Fruit fly (Drosophila melanogaster) whole organism, embryonic: ENCODE results near the gene CG13833.

ENCODE experiments used
- Ada2b ChIP-seq: fragments of 200-800 bp; sonication (Bioruptor generic); IDR thresholded peaks from 2 replicates; pipeline ENCODE4 v1.3.6; 2022; ENCODE audit warnings: missing biosample characterization, missing genetic modification characterization
- Atf3 ChIP-seq: fragments of 200-800 bp; sonication (Bioruptor generic); optimal IDR thresholded peaks from 3 replicates; lab custom pipeline; 2016; ENCODE audit warnings: missing biosample characterization, missing genetic modification characterization
- Bteb2 ChIP-seq: fragments of 200-800 bp; sonication (Bioruptor generic); optimal IDR thresholded peaks from 2 replicates; lab custom pipeline; 2016; ENCODE audit warnings: missing biosample characterization, missing genetic modification characterization
- CG11085 ChIP-seq: fragments of 200-800 bp; sonication (Bioruptor generic); IDR thresholded peaks from 2 replicates; pipeline ENCODE4 v1.3.6; 2022; ENCODE audit warnings: missing biosample characterization, missing genetic modification characterization
- CG12071 ChIP-seq: fragments of 200-800 bp; sonication (Bioruptor generic); optimal IDR thresholded peaks from 3 replicates; lab custom pipeline; 2018; ENCODE audit warnings: missing biosample characterization, mild to moderate bottlenecking, missing genetic modification characterization
- CG12236 ChIP-seq: fragments of 200-800 bp; sonication (Bioruptor generic); optimal IDR thresholded peaks from 2 replicates; lab custom pipeline; 2016; ENCODE audit warnings: missing biosample characterization, missing genetic modification characterization
- CG12744 ChIP-seq: fragments of 200-800 bp; sonication (Bioruptor generic); optimal IDR thresholded peaks from 2 replicates; lab custom pipeline; 2016; ENCODE audit warnings: missing biosample characterization, missing genetic modification characterization
- CG12942 ChIP-seq: fragments of 200-800 bp; sonication (Bioruptor generic); optimal IDR thresholded peaks from 3 replicates; lab custom pipeline; 2016; ENCODE audit warnings: missing biosample characterization, missing genetic modification characterization
- CG13775 ChIP-seq: fragments of 200-800 bp; sonication (Bioruptor generic); optimal IDR thresholded peaks from 3 replicates; lab custom pipeline; 2017; ENCODE audit warnings: missing biosample characterization, mild to moderate bottlenecking, missing genetic modification characterization
- CG14710 ChIP-seq: fragments of 200-800 bp; sonication (Bioruptor generic); optimal IDR thresholded peaks from 3 replicates; lab custom pipeline; 2019; ENCODE audit warnings: missing biosample characterization, mild to moderate bottlenecking, missing genetic modification characterization, moderate library complexity
- CG16813 ChIP-seq: fragments of 200-800 bp; sonication (Bioruptor generic); IDR thresholded peaks from 3 replicates; pipeline ENCODE4 v1.3.6; 2022; ENCODE audit warnings: missing biosample characterization, missing genetic modification characterization; ENCODE audit not compliant: partially characterized antibody
- CG16815 ChIP-seq: fragments of 200-800 bp; sonication (Bioruptor generic); optimal IDR thresholded peaks from 3 replicates; lab custom pipeline; 2017; ENCODE audit warnings: missing biosample characterization, mild to moderate bottlenecking, missing genetic modification characterization
- CG17829 ChIP-seq: fragments of 200-800 bp; optimal IDR thresholded peaks from 2 replicates; lab custom pipeline; 2019; ENCODE audit warnings: missing biosample characterization, mild to moderate bottlenecking, missing genetic modification characterization, moderate library complexity
- CG2199 ChIP-seq: fragments of 200-800 bp; sonication (Bioruptor generic); IDR thresholded peaks from 3 replicates; pipeline ENCODE4 v1.3.6; 2022; ENCODE audit warnings: missing biosample characterization, missing genetic modification characterization
- CG31224 ChIP-seq: fragments of 200-800 bp; sonication (Bioruptor generic); IDR thresholded peaks from 2 replicates; pipeline ENCODE4 v1.3.6; 2022; ENCODE audit warnings: missing biosample characterization, missing genetic modification characterization
- CG33557 ChIP-seq: fragments of 200-800 bp; sonication (Bioruptor generic); optimal IDR thresholded peaks from 2 replicates; lab custom pipeline; 2019; ENCODE audit warnings: missing biosample characterization, mild to moderate bottlenecking, missing genetic modification characterization, moderate library complexity
- CG6272 ChIP-seq: fragments of 200-800 bp; sonication (Bioruptor generic); IDR thresholded peaks from 2 replicates; pipeline ENCODE4 v1.3.6; 2022; ENCODE audit warnings: missing biosample characterization, missing genetic modification characterization
- CG7357 ChIP-seq: fragments of 200-800 bp; sonication (Bioruptor generic); IDR thresholded peaks from 3 replicates; pipeline ENCODE4 v1.3.6; 2022; ENCODE audit warnings: missing biosample characterization, missing genetic modification characterization
- CG7372 ChIP-seq: fragments of 200-800 bp; sonication (Bioruptor generic); IDR thresholded peaks from 2 replicates; pipeline ENCODE4 v1.3.6; 2022; ENCODE audit warnings: missing biosample characterization, missing genetic modification characterization
- CG7745 ChIP-seq: fragments of 200-800 bp; sonication (Bioruptor generic); optimal IDR thresholded peaks from 2 replicates; lab custom pipeline; 2018; ENCODE audit warnings: missing biosample characterization, mild to moderate bottlenecking, missing genetic modification characterization, moderate library complexity
- CG7987 ChIP-seq: fragments of 200-800 bp; sonication (Bioruptor generic); optimal IDR thresholded peaks from 2 replicates; lab custom pipeline; 2018; ENCODE audit warnings: missing biosample characterization, mild to moderate bottlenecking, missing genetic modification characterization, moderate library complexity
- CG9797 ChIP-seq: fragments of 200-800 bp; sonication (Bioruptor generic); optimal IDR thresholded peaks from 3 replicates; lab custom pipeline; 2018; ENCODE audit warnings: missing biosample characterization, mild to moderate bottlenecking, missing genetic modification characterization
- Camta ChIP-seq: fragments of 200-800 bp; sonication (Bioruptor generic); optimal IDR thresholded peaks from 2 replicates; lab custom pipeline; 2016; ENCODE audit warnings: missing biosample characterization, missing genetic modification characterization
- D19B ChIP-seq: fragments of 200-800 bp; sonication (Bioruptor generic); optimal IDR thresholded peaks from 2 replicates; lab custom pipeline; 2017; ENCODE audit warnings: missing biosample characterization, mild to moderate bottlenecking, missing genetic modification characterization
- Doc2 ChIP-seq: fragments of 200-800 bp; sonication (Bioruptor generic); IDR thresholded peaks from 2 replicates; pipeline ENCODE4 v1.3.6; 2022; ENCODE audit warnings: missing biosample characterization, missing genetic modification characterization
- Fer3 ChIP-seq: fragments of 200-800 bp; sonication (Bioruptor generic); optimal IDR thresholded peaks from 2 replicates; lab custom pipeline; 2018; ENCODE audit warnings: missing biosample characterization, mild to moderate bottlenecking, missing genetic modification characterization, moderate library complexity
- HmgZ ChIP-seq: fragments of 200-800 bp; sonication (Bioruptor generic); optimal IDR thresholded peaks from 2 replicates; lab custom pipeline; 2018; ENCODE audit warnings: missing biosample characterization, mild to moderate bottlenecking, missing genetic modification characterization
- Kr ChIP-seq: fragments of 200-800 bp; sonication (Bioruptor generic); optimal IDR thresholded peaks from 2 replicates; lab custom pipeline; 2017; ENCODE audit warnings: missing biosample characterization, mild to moderate bottlenecking, missing genetic modification characterization
- NC2α ChIP-seq: fragments of 200-800 bp; sonication (Bioruptor generic); optimal IDR thresholded peaks from 2 replicates; lab custom pipeline; 2016; ENCODE audit warnings: missing biosample characterization, missing genetic modification characterization
- NK7.1 ChIP-seq: fragments of 200-800 bp; sonication (Bioruptor generic); optimal IDR thresholded peaks from 3 replicates; lab custom pipeline; 2016; ENCODE audit warnings: missing biosample characterization, missing genetic modification characterization
- Neu2 ChIP-seq: fragments of 200-800 bp; sonication (Bioruptor generic); optimal IDR thresholded peaks from 3 replicates; lab custom pipeline; 2016; ENCODE audit warnings: missing biosample characterization, missing genetic modification characterization, borderline replicate concordance
- Nf-YA ChIP-seq: fragments of 200-800 bp; sonication (Bioruptor generic); IDR thresholded peaks from 2 replicates; pipeline ENCODE4 v1.3.6; 2022; ENCODE audit warnings: missing biosample characterization, missing genetic modification characterization
- Oli ChIP-seq: fragments of 200-800 bp; sonication (Bioruptor generic); optimal IDR thresholded peaks from 2 replicates; lab custom pipeline; 2018; ENCODE audit warnings: missing biosample characterization, mild to moderate bottlenecking, missing genetic modification characterization, moderate library complexity
- Six4 ChIP-seq: fragments of 200-800 bp; sonication (Bioruptor generic); optimal IDR thresholded peaks from 2 replicates; lab custom pipeline; 2016; ENCODE audit warnings: missing biosample characterization, missing genetic modification characterization
- Tbp ChIP-seq: fragments of >200 bp; optimal IDR thresholded peaks from 2 replicates; lab custom pipeline; 2018; ENCODE audit warnings: missing biosample characterization, missing genetic modification characterization
- bcd ChIP-seq: fragments of 200-800 bp; sonication (Bioruptor generic); optimal IDR thresholded peaks from 2 replicates; lab custom pipeline; 2017; ENCODE audit warnings: missing biosample characterization, mild to moderate bottlenecking, missing genetic modification characterization
- dm ChIP-seq: fragments of 200-800 bp; sonication (Bioruptor generic); optimal IDR thresholded peaks from 3 replicates; lab custom pipeline; 2016; ENCODE audit warnings: missing biosample characterization, missing genetic modification characterization
- en ChIP-seq: fragments of 200-800 bp; sonication (Bioruptor generic); optimal IDR thresholded peaks from 2 replicates; lab custom pipeline; 2016; ENCODE audit warnings: missing biosample characterization, missing genetic modification characterization
- esg ChIP-seq: fragments of 200-800 bp; sonication (Bioruptor generic); conservative IDR thresholded peaks from 2 replicates; pipeline ENCODE4 v1.3.6; 2022; ENCODE audit warnings: missing biosample characterization, missing genetic modification characterization
- eyg ChIP-seq: fragments of 200-800 bp; sonication (Bioruptor generic); optimal IDR thresholded peaks from 3 replicates; lab custom pipeline; 2016; ENCODE audit warnings: missing biosample characterization, missing genetic modification characterization
- fd3F ChIP-seq: fragments of 200-800 bp; sonication (Bioruptor generic); optimal IDR thresholded peaks from 2 replicates; lab custom pipeline; 2018; ENCODE audit warnings: missing biosample characterization, mild to moderate bottlenecking, missing genetic modification characterization, moderate library complexity
- gce ChIP-seq: fragments of 200-800 bp; sonication (Bioruptor generic); IDR thresholded peaks from 3 replicates; pipeline ENCODE4 v1.3.6; 2022; ENCODE audit warnings: missing biosample characterization, missing genetic modification characterization
- hkb ChIP-seq, 2 experiments: fragments of 200-800 bp in 1 of 2; fragments of >200 bp in 1 of 2; sonication (Bioruptor generic) in 1 of 2; IDR thresholded peaks in 1 of 2; optimal IDR thresholded peaks in 1 of 2; 2 replicates each; pipeline versions ENCODE4 v1.3.6 to Lab custom; 2017 to 2022; ENCODE audit warnings: missing biosample characterization in 1 of 2, missing genetic modification characterization in 1 of 2
- hth ChIP-seq: fragments of >200 bp; optimal IDR thresholded peaks from 2 replicates; lab custom pipeline; 2017; ENCODE audit warnings: inconsistent platforms
- jumu ChIP-seq: fragments of 200-800 bp; sonication (Bioruptor generic); optimal IDR thresholded peaks from 3 replicates; lab custom pipeline; 2016; ENCODE audit warnings: missing biosample characterization, missing genetic modification characterization
- lab ChIP-seq: fragments of 200-800 bp; sonication (Bioruptor generic); optimal IDR thresholded peaks from 3 replicates; lab custom pipeline; 2017; ENCODE audit warnings: missing biosample characterization, missing genetic modification characterization, mild to moderate bottlenecking, moderate library complexity, missing genetic modification reagents
- nerfin-2 ChIP-seq: fragments of 200-800 bp; sonication (Bioruptor generic); IDR thresholded peaks from 2 replicates; pipeline ENCODE4 v1.3.6; 2022; ENCODE audit warnings: missing biosample characterization, missing genetic modification characterization; ENCODE audit not compliant: partially characterized antibody
- p53 ChIP-seq: fragments of 200-800 bp; sonication (Bioruptor generic); optimal IDR thresholded peaks from 2 replicates; lab custom pipeline; 2016; ENCODE audit warnings: missing biosample characterization, missing genetic modification characterization
- rib ChIP-seq: fragments of 200-800 bp; sonication (Bioruptor generic); IDR thresholded peaks from 2 replicates; pipeline ENCODE4 v1.3.6; 2022; ENCODE audit warnings: missing biosample characterization, missing genetic modification characterization
- sisA ChIP-seq: fragments of 200-800 bp; sonication (Bioruptor generic); IDR thresholded peaks from 2 replicates; pipeline ENCODE4 v1.3.6; 2022; ENCODE audit warnings: missing biosample characterization, missing genetic modification characterization
- usp ChIP-seq: fragments of >200 bp; optimal IDR thresholded peaks from 2 replicates; lab custom pipeline; 2017; ENCODE audit warnings: missing biosample characterization, missing genetic modification characterization
- zen ChIP-seq: fragments of 200-800 bp; sonication (Bioruptor generic); optimal IDR thresholded peaks from 3 replicates; lab custom pipeline; 2018; ENCODE audit warnings: missing biosample characterization, mild to moderate bottlenecking, missing genetic modification characterization, moderate library complexity

The CG13833 gene

dm6 chr3R:23046529-23046943, 11.2 kb upstream of the CG13833 start (continued):
- TF ChIP-seq eyg (peak; percentile 0), CG12744 (GFP tag; lab: Kevin White, UChicago) (no peak), fd3F (GFP tag; lab: Kevin White, UChicago) (peak; percentile 41), Bteb2 (GFP tag; lab: Kevin White, UChicago) (peak; percentile 54), CG16813 (GFP tag; lab: Robert Waterston, UW) (no peak), dm (GFP tag; lab: Kevin White, UChicago) (no peak), CG17829 (tag; lab: Kevin White, UChicago) (no peak), CG7372 (GFP tag; lab: Robert Waterston, UW) (peak; percentile 26; the same call in 1 of the 2 replicates), CG6272 (GFP tag; lab: Robert Waterston, UW) (no peak), CG7357 (GFP tag; lab: Robert Waterston, UW) (0 out of 3 replicates have a peak, but pooled peaks have one; percentile 47), rib (GFP tag; lab: Robert Waterston, UW) (no peak), gce (no peak), Nf-YA (GFP tag; lab: Robert Waterston, UW) (no peak), usp (GFP tag; lab: Kevin White, UChicago) (no peak), Ada2b (peak; percentile 55; the same call in 1 of the 2 replicates), Oli (tag; lab: Kevin White, UChicago) (peak; percentile 51), Neu2 (GFP tag; lab: Kevin White, UChicago) (no peak), hth (lab: Kevin White, UChicago) (no peak), CG7745 (tag; lab: Kevin White, UChicago) (no peak), sisA (GFP tag; lab: Robert Waterston, UW) (peak; percentile 49; the same call in 1 of the 2 replicates), CG7987 (GFP tag; lab: Kevin White, UChicago) (no peak), Atf3 (GFP tag; lab: Kevin White, UChicago) (no peak), CG2199 (GFP tag; lab: Robert Waterston, UW) (no peak), NK7.1 (GFP tag; lab: Kevin White, UChicago) (no peak), HmgZ (tag; lab: Kevin White, UChicago) (no peak), CG33557 (GFP tag; lab: Kevin White, UChicago) (no peak), esg (GFP tag; lab: Robert Waterston, UW) (peak; percentile 49), p53 (no peak), zen (tag; lab: Kevin White, UChicago) (no peak), CG12236 (GFP tag; lab: Kevin White, UChicago) (no peak), Doc2 (GFP tag; lab: Robert Waterston, UW) (no peak), lab (GFP tag; lab: Kevin White, UChicago) (peak; percentile 60), nerfin-2 (no peak), Fer3 (tag; lab: Kevin White, UChicago) (peak; percentile 51), hkb (optimal IDR thresholded peaks at IDR 0.05; lab: Kevin White, UChicago) (no peak), hkb (GFP tag; IDR thresholded peaks at IDR 0.05; lab: Robert Waterston, UW) (peak; percentile 64; the same call in 1 of the 2 replicates), NC2α (no peak), jumu (GFP tag; lab: Kevin White, UChicago) (no peak), CG31224 (peak; percentile 42; the same call in 1 of the 2 replicates), bcd (GFP tag; lab: Kevin White, UChicago) (peak; percentile 7), CG16815 (peak; percentile 20), CG13775 (peak; percentile 21), D19B (GFP tag; lab: Kevin White, UChicago) (peak; percentile 4), Tbp (GFP tag; lab: Kevin White, UChicago) (no peak), CG14710 (tag; lab: Kevin White, UChicago) (no peak), Camta (GFP tag; lab: Kevin White, UChicago) (no peak), CG12071 (peak; percentile 6), Six4 (no peak), CG9797 (GFP tag; lab: Kevin White, UChicago) (no peak), Kr (GFP tag; lab: Kevin White, UChicago) (no peak), CG12942 (GFP tag; lab: Kevin White, UChicago) (no peak), en (GFP tag; lab: Kevin White, UChicago) (no peak), CG11085 (GFP tag; lab: Robert Waterston, UW) (no peak)
